Worm (Caenorhabditis elegans) whole organism, L4 larva: Measurements from ENCODE around the gene F02D8.9.

Experiments used
- aly-2 ChIP-seq: sonication (generic microtip); optimal IDR thresholded peaks from 2 replicates; lab custom pipeline; 2018; ENCODE audit warnings: missing biosample characterization, missing genetic modification characterization
- ctbp-1 ChIP-seq: fragments of 200-800 bp; sonication (Bioruptor generic); IDR thresholded peaks from 2 replicates; pipeline ENCODE4 v1.3.6; 2022; ENCODE audit warnings: missing genetic modification reagents, missing genetic modification characterization, missing compliant biosample characterization
- lin-13 ChIP-seq: fragments of 150-350 bp; optimal IDR thresholded peaks from 2 replicates; lab custom pipeline; 2014; ENCODE audit warnings: missing biosample characterization, missing genetic modification reagents, missing genetic modification characterization
- nhr-237 ChIP-seq: sonication (generic microtip); optimal IDR thresholded peaks from 2 replicates; lab custom pipeline; 2017; ENCODE audit warnings: missing biosample characterization, missing genetic modification characterization
- snpc-4 ChIP-seq: fragments of 150-350 bp; optimal IDR thresholded peaks from 2 replicates; lab custom pipeline; 2014; ENCODE audit warnings: missing biosample characterization, missing genetic modification characterization
- zag-1 ChIP-seq: fragments of 150-350 bp; optimal IDR thresholded peaks from 2 replicates; lab custom pipeline; 2014; ENCODE audit warnings: missing biosample characterization, missing genetic modification characterization

- TF ChIP-seq ctbp-1 (GFP tag; lab: Robert Waterston, UW) (no peak), nhr-237 (tag; lab: Kevin White, UChicago) (no peak), snpc-4 (tag; lab: Kevin White, UChicago) (no peak), lin-13 (no peak), aly-2 (tag; lab: Kevin White, UChicago) (no peak), zag-1 (tag; lab: Kevin White, UChicago) (no peak)
Observed at ce11 chrV:14924104-14924503, 31.5 kb downstream of the F02D8.9 start, which contains the start of gene srg-54.
